Worm (Caenorhabditis elegans) whole organism, young adult: ENCODE data around the gene ptr-19.
A peak's percentile ranks its signal among the peaks of the same experiment; 100 is the strongest.

Experiments
- B0336.3 ChIP-seq: fragments of 200-800 bp; sonication (Bioruptor generic); IDR thresholded peaks from 2 replicates; pipeline ENCODE4 v1.3.6; 2022; ENCODE audit warnings: missing genetic modification characterization, missing compliant biosample characterization
- F10E7.11 ChIP-seq: sonication (generic microtip); optimal IDR thresholded peaks from 2 replicates; lab custom pipeline; 2017; ENCODE audit warnings: mild to moderate bottlenecking, missing genetic modification characterization, moderate library complexity, missing compliant biosample characterization
- F23B12.7 ChIP-seq: sonication (generic microtip); optimal IDR thresholded peaks from 2 replicates; lab custom pipeline; 2017; ENCODE audit warnings: missing genetic modification characterization, mild to moderate bottlenecking, missing compliant biosample characterization, antibody characterized with exemption, moderate library complexity; ENCODE audit not compliant: insufficient read depth
- F49E8.2 ChIP-seq: sonication (generic microtip); optimal IDR thresholded peaks from 3 replicates; lab custom pipeline; 2017; ENCODE audit warnings: missing genetic modification characterization, mild to moderate bottlenecking, missing compliant biosample characterization, antibody characterized with exemption, moderate library complexity; ENCODE audit not compliant: insufficient read depth
- F57A8.1 ChIP-seq: fragments of 200-800 bp; sonication (Bioruptor generic); optimal IDR thresholded peaks from 2 replicates; lab custom pipeline; 2018; ENCODE audit warnings: mild to moderate bottlenecking, missing genetic modification characterization, moderate library complexity, missing compliant biosample characterization
- F57C9.4 ChIP-seq: sonication (generic microtip); optimal IDR thresholded peaks from 2 replicates; lab custom pipeline; 2017; ENCODE audit warnings: mild to moderate bottlenecking, missing genetic modification characterization, missing compliant biosample characterization
- K12H6.12 ChIP-seq: fragments of 200-800 bp; sonication (Bioruptor generic); optimal IDR thresholded peaks from 2 replicates; lab custom pipeline; 2018; ENCODE audit warnings: mild to moderate bottlenecking, missing genetic modification characterization, missing compliant biosample characterization
- T07F8.4 ChIP-seq: sonication (generic microtip); optimal IDR thresholded peaks from 2 replicates; lab custom pipeline; 2016; ENCODE audit warnings: mild to moderate bottlenecking, missing genetic modification characterization, moderate library complexity, missing compliant biosample characterization
- akir-1 ChIP-seq: fragments of 200-800 bp; sonication (Bioruptor generic); optimal IDR thresholded peaks from 2 replicates; lab custom pipeline; 2018; ENCODE audit warnings: mild to moderate bottlenecking, missing genetic modification characterization, moderate library complexity, missing compliant biosample characterization
- aptf-3 ChIP-seq: fragments of 200-800 bp; sonication (Bioruptor generic); IDR thresholded peaks from 2 replicates; pipeline ENCODE4 v1.3.6; 2022; ENCODE audit warnings: missing genetic modification characterization, missing compliant biosample characterization
- attf-5 ChIP-seq: fragments of 200-800 bp; sonication (Bioruptor generic); optimal IDR thresholded peaks from 2 replicates; lab custom pipeline; 2018; ENCODE audit warnings: mild to moderate bottlenecking, missing genetic modification characterization, missing compliant biosample characterization
- attf-6 ChIP-seq: fragments of 200-800 bp; sonication (Bioruptor generic); IDR thresholded peaks from 2 replicates; pipeline ENCODE4 v1.3.6; 2022; ENCODE audit warnings: missing genetic modification reagents, missing genetic modification characterization, missing compliant biosample characterization
- bed-2 ChIP-seq: fragments of 200-800 bp; sonication (Bioruptor generic); IDR thresholded peaks from 2 replicates; pipeline ENCODE4 v1.3.6; 2022; ENCODE audit warnings: missing genetic modification reagents, missing genetic modification characterization, missing compliant biosample characterization
- ccch-3 ChIP-seq: fragments of 200-800 bp; sonication (Bioruptor generic); optimal IDR thresholded peaks from 2 replicates; lab custom pipeline; 2018; ENCODE audit warnings: mild to moderate bottlenecking, missing genetic modification characterization, missing compliant biosample characterization
- cebp-1 ChIP-seq, 2 experiments: fragments of 200-800 bp in 1 of 2; sonication (Bioruptor generic) in 1 of 2; sonication (generic microtip) in 1 of 2; IDR thresholded peaks in 1 of 2; optimal IDR thresholded peaks in 1 of 2; 2 replicates each; pipeline versions ENCODE4 v1.3.6 to Lab custom; 2017 to 2022; ENCODE audit warnings: missing compliant biosample characterization in 2 of 2, missing genetic modification characterization in 2 of 2, mild to moderate bottlenecking in 1 of 2, missing genetic modification reagents in 1 of 2, moderate library complexity in 1 of 2
- cebp-2 ChIP-seq: fragments of 200-800 bp; sonication (Bioruptor generic); IDR thresholded peaks from 2 replicates; pipeline ENCODE4 v1.3.6; 2022; ENCODE audit warnings: missing genetic modification characterization, missing compliant biosample characterization
- ceh-27 ChIP-seq: fragments of 200-800 bp; sonication (Bioruptor generic); optimal IDR thresholded peaks from 2 replicates; lab custom pipeline; 2018; ENCODE audit warnings: mild to moderate bottlenecking, missing genetic modification characterization, moderate library complexity, missing compliant biosample characterization
- ceh-91 ChIP-seq: fragments of 200-800 bp; sonication (Bioruptor generic); IDR thresholded peaks from 2 replicates; pipeline ENCODE4 v1.3.6; 2022; ENCODE audit warnings: missing genetic modification reagents, missing genetic modification characterization, missing compliant biosample characterization
- chd-7 ChIP-seq: sonication (generic microtip); optimal IDR thresholded peaks from 2 replicates; lab custom pipeline; 2016; ENCODE audit warnings: mild to moderate bottlenecking, missing genetic modification characterization, moderate library complexity, missing compliant biosample characterization
- dox-1 ChIP-seq: fragments of 200-800 bp; sonication (Bioruptor generic); IDR thresholded peaks from 2 replicates; pipeline ENCODE4 v1.3.6; 2022; ENCODE audit warnings: missing genetic modification reagents, missing genetic modification characterization, missing compliant biosample characterization
- egrh-3 ChIP-seq: fragments of 200-800 bp; sonication (Bioruptor generic); IDR thresholded peaks from 2 replicates; pipeline ENCODE4 v1.3.6; 2022; ENCODE audit warnings: missing genetic modification reagents, missing genetic modification characterization, missing compliant biosample characterization
- ets-4 ChIP-seq: fragments of 200-800 bp; sonication (Bioruptor generic); optimal IDR thresholded peaks from 2 replicates; lab custom pipeline; 2018; ENCODE audit warnings: mild to moderate bottlenecking, missing genetic modification characterization, missing compliant biosample characterization
- hmg-1.2 ChIP-seq: fragments of 200-800 bp; sonication (Bioruptor generic); IDR thresholded peaks from 2 replicates; pipeline ENCODE4 v1.3.6; 2022; ENCODE audit warnings: missing genetic modification reagents, missing genetic modification characterization, missing compliant biosample characterization
- let-526 ChIP-seq: fragments of 200-800 bp; sonication (Bioruptor generic); IDR thresholded peaks from 2 replicates; pipeline ENCODE4 v1.3.6; 2022; ENCODE audit warnings: missing genetic modification reagents, missing genetic modification characterization, missing compliant biosample characterization
- lin-40 ChIP-seq: sonication (generic microtip); optimal IDR thresholded peaks from 2 replicates; lab custom pipeline; 2016; ENCODE audit warnings: missing genetic modification characterization, mild to moderate bottlenecking, missing compliant biosample characterization, missing genotype, missing genetic modification reagents
- lir-1 ChIP-seq: fragments of 200-800 bp; sonication (Bioruptor generic); conservative IDR thresholded peaks from 2 replicates; pipeline ENCODE4 v1.3.6; 2022; ENCODE audit warnings: missing genetic modification reagents, missing genetic modification characterization, missing compliant biosample characterization
- lsl-1 ChIP-seq: fragments of 200-800 bp; sonication (Bioruptor generic); optimal IDR thresholded peaks from 2 replicates; lab custom pipeline; 2018; ENCODE audit warnings: mild to moderate bottlenecking, missing genetic modification characterization, moderate library complexity, missing compliant biosample characterization
- madf-10 ChIP-seq: sonication (generic microtip); optimal IDR thresholded peaks from 2 replicates; lab custom pipeline; 2016; ENCODE audit warnings: mild to moderate bottlenecking, missing genetic modification characterization, missing compliant biosample characterization
- madf-3 ChIP-seq: fragments of 200-800 bp; sonication (Bioruptor generic); IDR thresholded peaks from 2 replicates; pipeline ENCODE4 v1.3.6; 2022; ENCODE audit warnings: missing genetic modification reagents, missing genetic modification characterization, missing compliant biosample characterization
- madf-6 ChIP-seq: fragments of 200-800 bp; sonication (Bioruptor generic); IDR thresholded peaks from 2 replicates; pipeline ENCODE4 v1.3.6; 2022; ENCODE audit warnings: missing genetic modification reagents, missing genetic modification characterization, missing compliant biosample characterization
- madf-8 ChIP-seq: fragments of 200-800 bp; sonication (Bioruptor generic); conservative IDR thresholded peaks from 2 replicates; pipeline ENCODE4 v1.3.6; 2022; ENCODE audit warnings: missing genetic modification reagents, missing genetic modification characterization, missing compliant biosample characterization
- mel-28 ChIP-seq: sonication (generic microtip); optimal IDR thresholded peaks from 2 replicates; lab custom pipeline; 2016; ENCODE audit warnings: borderline replicate concordance, mild to moderate bottlenecking, missing genetic modification characterization, missing compliant biosample characterization
- mes-4 ChIP-seq: sonication (generic microtip); optimal IDR thresholded peaks from 2 replicates; lab custom pipeline; 2016; ENCODE audit warnings: missing genotype, missing genetic modification characterization, missing compliant biosample characterization
- mxl-1 ChIP-seq: sonication (generic microtip); optimal IDR thresholded peaks from 2 replicates; lab custom pipeline; 2016; ENCODE audit warnings: missing genetic modification characterization, missing compliant biosample characterization
- nfyb-1 ChIP-seq: fragments of 200-800 bp; sonication (Bioruptor generic); IDR thresholded peaks from 2 replicates; pipeline ENCODE4 v1.3.6; 2022; ENCODE audit warnings: missing genetic modification reagents, missing genetic modification characterization, missing compliant biosample characterization
- nhr-179 ChIP-seq: sonication (generic microtip); optimal IDR thresholded peaks from 2 replicates; lab custom pipeline; 2016; ENCODE audit warnings: mild to moderate bottlenecking, missing genetic modification characterization, missing compliant biosample characterization
- nhr-27 ChIP-seq: fragments of 200-800 bp; sonication (Bioruptor generic); optimal IDR thresholded peaks from 2 replicates; lab custom pipeline; 2018; ENCODE audit warnings: mild to moderate bottlenecking, missing genetic modification characterization, moderate library complexity, missing compliant biosample characterization
- nhr-80 ChIP-seq: sonication (generic microtip); optimal IDR thresholded peaks from 2 replicates; lab custom pipeline; 2016; ENCODE audit warnings: missing genetic modification characterization, missing compliant biosample characterization
- pbrm-1 ChIP-seq: fragments of 200-800 bp; sonication (Bioruptor generic); IDR thresholded peaks from 2 replicates; pipeline ENCODE4 v1.3.6; 2022; ENCODE audit warnings: missing genetic modification reagents, missing genetic modification characterization, missing compliant biosample characterization
- rcor-1 ChIP-seq: fragments of 200-800 bp; sonication (Bioruptor generic); IDR thresholded peaks from 2 replicates; pipeline ENCODE4 v1.3.6; 2022; ENCODE audit warnings: missing genetic modification reagents, missing genetic modification characterization, missing compliant biosample characterization
- sea-2 ChIP-seq: fragments of 200-800 bp; sonication (Bioruptor generic); IDR thresholded peaks from 2 replicates; pipeline ENCODE4 v1.3.6; 2022; ENCODE audit warnings: missing genetic modification characterization, missing compliant biosample characterization
- snpc-1.3 ChIP-seq: sonication (generic microtip); optimal IDR thresholded peaks from 2 replicates; lab custom pipeline; 2017; ENCODE audit warnings: missing genetic modification characterization, mild to moderate bottlenecking, missing compliant biosample characterization, antibody characterized with exemption, moderate library complexity, missing genotype, missing genetic modification reagents; ENCODE audit not compliant: insufficient read depth
- tlf-1 ChIP-seq: fragments of 200-800 bp; sonication (Bioruptor generic); optimal IDR thresholded peaks from 2 replicates; lab custom pipeline; 2018; ENCODE audit warnings: mild to moderate bottlenecking, missing genetic modification characterization, missing compliant biosample characterization
- unc-130 ChIP-seq: sonication (generic microtip); optimal IDR thresholded peaks from 2 replicates; lab custom pipeline; 2016; ENCODE audit warnings: missing genetic modification reagents, missing genetic modification characterization, missing compliant biosample characterization
- zfh-2 ChIP-seq: fragments of 200-800 bp; sonication (Bioruptor generic); conservative IDR thresholded peaks from 2 replicates; pipeline ENCODE4 v1.3.6; 2022; ENCODE audit warnings: missing genetic modification reagents, missing genetic modification characterization, missing compliant biosample characterization
- ztf-28 ChIP-seq: fragments of 200-800 bp; sonication (Bioruptor generic); IDR thresholded peaks from 2 replicates; pipeline ENCODE4 v1.3.6; 2022; ENCODE audit warnings: missing genetic modification reagents, missing genetic modification characterization, missing compliant biosample characterization

Gene ptr-19

DNA sequence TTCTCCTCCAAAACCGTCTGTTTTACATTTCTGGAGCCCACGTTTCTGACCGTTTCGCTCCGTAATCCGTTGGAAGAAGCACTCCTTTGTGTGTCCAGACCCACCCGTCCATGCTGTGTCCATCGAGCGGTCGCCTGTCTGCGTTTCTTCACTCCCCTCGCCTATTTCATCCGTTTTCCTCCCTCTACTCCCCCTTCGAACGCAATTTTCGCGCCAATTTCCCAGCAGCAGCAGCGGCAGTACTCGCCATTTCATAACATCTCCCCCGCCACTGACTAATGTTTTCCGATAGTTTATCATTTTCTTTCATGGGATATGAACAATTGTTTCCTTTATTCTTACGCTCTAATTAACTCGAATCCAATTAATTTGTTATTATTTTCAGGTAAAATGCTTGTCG lies 26.3 kb downstream of the ptr-19 start:
- no peak for TF ChIP-seq F23B12.7 (tag; lab: Kevin White, UChicago)
- peak; percentile 53; the same call in 1 of the 2 replicates for TF ChIP-seq hmg-1.2 (GFP tag; lab: Robert Waterston, UW)
- peak; percentile 26 for TF ChIP-seq K12H6.12 (tag; lab: Kevin White, UChicago)
- no peak for TF ChIP-seq ets-4 (GFP tag; lab: Kevin White, UChicago)
- no peak for TF ChIP-seq F57C9.4 (tag; lab: Kevin White, UChicago)
- TF ChIP-seq snpc-1.3 (tag; lab: Kevin White, UChicago): no peak
- TF ChIP-seq nfyb-1 (GFP tag; lab: Robert Waterston, UW): peak; percentile 50; the same call in 1 of the 2 replicates
- no peak for TF ChIP-seq sea-2 (GFP tag; lab: Robert Waterston, UW)
- peak; percentile 24; the same call in 1 of the 2 replicates for TF ChIP-seq pbrm-1
- TF ChIP-seq zfh-2 (GFP tag; lab: Robert Waterston, UW): peak; percentile 79
- 0 out of 2 replicates have a peak, but pooled peaks have one; percentile 30 for TF ChIP-seq rcor-1 (GFP tag; lab: Robert Waterston, UW)
- no peak for TF ChIP-seq ztf-28 (GFP tag; lab: Robert Waterston, UW)
- TF ChIP-seq F49E8.2 (tag; lab: Kevin White, UChicago): no peak
- TF ChIP-seq attf-6 (GFP tag; lab: Robert Waterston, UW): peak; percentile 48
- TF ChIP-seq let-526 (GFP tag; lab: Robert Waterston, UW): no peak
- no peak for TF ChIP-seq ceh-91 (GFP tag; lab: Robert Waterston, UW)
- peak; percentile 35 for TF ChIP-seq nhr-80 (tag; lab: Kevin White, UChicago)
- no peak for TF ChIP-seq nhr-179 (tag; lab: Kevin White, UChicago)
- 0 out of 2 replicates have a peak, but pooled peaks have one; percentile 40 for TF ChIP-seq B0336.3 (GFP tag; lab: Robert Waterston, UW)
- 0 out of 2 replicates have a peak, but pooled peaks have one; percentile 39 for TF ChIP-seq dox-1
- no peak for TF ChIP-seq ccch-3 (GFP tag; lab: Kevin White, UChicago)
- no peak for TF ChIP-seq tlf-1 (GFP tag; lab: Kevin White, UChicago)
- TF ChIP-seq lir-1 (GFP tag; lab: Robert Waterston, UW): no peak
- no peak for TF ChIP-seq unc-130 (GFP tag; lab: Kevin White, UChicago)
- no peak for TF ChIP-seq lin-40 (tag; lab: Kevin White, UChicago)
- TF ChIP-seq egrh-3 (GFP tag; lab: Robert Waterston, UW): peak; percentile 82
- TF ChIP-seq mel-28 (tag; lab: Kevin White, UChicago): no peak
- TF ChIP-seq cebp-1 (GFP tag; IDR thresholded peaks at IDR 0.05; lab: Robert Waterston, UW): peak; percentile 77; the same call in 1 of the 2 replicates
- TF ChIP-seq cebp-1 (tag; optimal IDR thresholded peaks at IDR 0.05; lab: Kevin White, UChicago): peak; percentile 91
- peak; percentile 23 for TF ChIP-seq attf-5 (GFP tag; lab: Kevin White, UChicago)
- no peak for TF ChIP-seq mxl-1 (tag; lab: Kevin White, UChicago)
- no peak for TF ChIP-seq cebp-2 (GFP tag; lab: Robert Waterston, UW)
- TF ChIP-seq aptf-3: no peak

DNA sequence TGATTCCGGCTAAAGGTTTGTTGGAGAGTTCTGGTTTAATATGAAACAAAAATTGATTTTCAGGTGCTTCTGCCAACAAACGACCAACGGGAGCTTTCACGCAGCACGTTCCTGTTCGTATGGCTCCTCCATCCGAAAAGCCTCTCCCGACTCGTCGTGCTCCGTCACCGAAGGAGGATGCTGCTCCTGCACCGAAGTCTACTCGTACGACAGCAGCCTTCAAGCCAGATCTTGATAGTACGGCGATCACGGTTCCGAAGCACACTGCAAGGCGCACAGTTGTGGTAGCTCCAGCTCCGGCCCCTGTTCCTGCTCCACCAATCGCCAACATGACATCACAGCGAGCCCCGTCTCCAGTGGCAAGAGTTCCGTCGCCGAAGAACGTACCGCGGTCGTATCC lies 27.1 kb downstream of the ptr-19 start:
- peak; percentile 80 for TF ChIP-seq zfh-2 (GFP tag; lab: Robert Waterston, UW)
- no peak for TF ChIP-seq F57A8.1 (GFP tag; lab: Kevin White, UChicago)
- TF ChIP-seq nhr-27: no peak
- TF ChIP-seq mes-4: no peak
- peak; percentile 8 for TF ChIP-seq chd-7 (tag; lab: Kevin White, UChicago)
- TF ChIP-seq T07F8.4: no peak
- no peak for TF ChIP-seq madf-8 (GFP tag; lab: Robert Waterston, UW)
- TF ChIP-seq lsl-1: no peak
- TF ChIP-seq bed-2 (GFP tag; lab: Robert Waterston, UW): no peak
- peak; percentile 5 for TF ChIP-seq attf-5 (GFP tag; lab: Kevin White, UChicago)
- peak; percentile 55; the same call in 1 of the 2 replicates for TF ChIP-seq egrh-3 (GFP tag; lab: Robert Waterston, UW)
- TF ChIP-seq madf-6: peak; percentile 59
- 0 out of 2 replicates have a peak, but pooled peaks have one; percentile 7 for TF ChIP-seq B0336.3 (GFP tag; lab: Robert Waterston, UW)
- no peak for TF ChIP-seq ceh-91 (GFP tag; lab: Robert Waterston, UW)
- no peak for TF ChIP-seq madf-3 (GFP tag; lab: Robert Waterston, UW)
- TF ChIP-seq akir-1: no peak
- TF ChIP-seq attf-6 (GFP tag; lab: Robert Waterston, UW): 0 out of 2 replicates have a peak, but pooled peaks have one; percentile 26
- TF ChIP-seq madf-10 (tag; lab: Kevin White, UChicago): no peak
- TF ChIP-seq ceh-27 (GFP tag; lab: Kevin White, UChicago): no peak
- TF ChIP-seq F10E7.11 (tag; lab: Kevin White, UChicago): no peak
